Worm (Caenorhabditis elegans): ENCODE data around the gene dhhc-8.

DNA sequence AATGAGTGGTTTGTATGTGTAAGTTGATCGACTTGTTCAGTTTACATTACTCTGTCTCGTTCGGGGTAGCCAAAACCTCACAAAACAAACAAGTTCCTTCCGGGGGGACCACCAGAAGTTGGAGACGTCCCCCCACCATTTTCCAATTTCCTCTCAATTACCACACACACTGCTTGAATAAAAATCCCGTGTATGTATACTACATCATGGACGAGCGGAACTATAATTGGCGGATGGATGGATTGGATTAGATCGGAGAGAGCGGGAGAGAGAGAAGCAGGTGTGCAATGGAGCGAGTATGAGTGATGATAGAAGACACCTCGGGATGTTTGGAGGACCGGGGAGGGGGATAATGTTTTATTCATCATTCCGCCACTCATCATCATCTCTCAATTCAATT lies 23.8 kb downstream of the dhhc-8 start:
- TF ChIP-seq R02D3.7 (tag; optimal IDR thresholded peaks at IDR 0.05) (no peak), egl-27 (tag; optimal IDR thresholded peaks at IDR 0.05) (no peak), mbf-1 (tag; optimal IDR thresholded peaks at IDR 0.05) (no peak), sem-4 (tag; optimal IDR thresholded peaks at IDR 0.05) (no peak), ztf-11 (tag; optimal IDR thresholded peaks at IDR 0.05) (no peak), mdl-1 (tag; optimal IDR thresholded peaks at IDR 0.05) (no peak), peb-1 (tag; optimal IDR thresholded peaks at IDR 0.05) (no peak), fos-1 (tag; optimal IDR thresholded peaks at IDR 0.05) (no peak)
